Fruit fly (Drosophila melanogaster) Kc167 (cell line): ENCODE measurements around the gene CG31064.

Source experiments
- Myc ChIP-seq: fragments of >200 bp; optimal IDR thresholded peaks from 2 replicates; lab custom pipeline; 2017; ENCODE audit warnings: missing external identifiers
- h ChIP-seq: fragments of >200 bp; optimal IDR thresholded peaks from 3 replicates; lab custom pipeline; 2018; ENCODE audit warnings: missing external identifiers
- insv ChIP-seq: fragments of >200 bp; optimal IDR thresholded peaks from 3 replicates; lab custom pipeline; 2018; ENCODE audit warnings: missing external identifiers
- psq ChIP-seq: fragments of >200 bp; optimal IDR thresholded peaks from 2 replicates; lab custom pipeline; 2017; ENCODE audit warnings: missing external identifiers
- ttk ChIP-seq: sonication (Bioruptor generic); optimal IDR thresholded peaks from 2 replicates; lab custom pipeline; 2017; ENCODE audit warnings: missing external identifiers

DNA sequence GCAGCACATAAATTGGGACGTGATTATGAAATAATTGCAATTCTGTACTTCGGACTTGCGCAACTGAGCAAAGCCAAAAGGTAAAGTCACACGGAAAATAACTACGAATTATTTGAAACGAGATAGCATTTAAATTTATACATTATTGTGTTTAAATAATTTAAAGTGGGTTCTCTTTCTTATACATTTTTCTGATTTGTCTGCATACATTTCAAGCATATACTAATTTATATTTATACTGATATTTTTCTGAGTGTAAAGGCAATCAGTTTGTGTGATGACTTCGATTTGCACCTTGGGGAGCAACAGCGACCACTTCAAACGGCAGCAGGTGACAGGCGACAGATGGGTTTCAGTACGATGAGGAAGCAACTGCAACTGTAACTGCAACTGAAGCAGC is 13.4 kb downstream of the CG31064 start:
- no peak for TF ChIP-seq psq
- TF ChIP-seq insv = no peak
- no peak for TF ChIP-seq ttk (lab: Kevin White, UChicago)
- no peak for TF ChIP-seq h (lab: Kevin White, UChicago)
- TF ChIP-seq Myc (lab: Kevin White, UChicago) = no peak
